Worm (Caenorhabditis elegans): ENCODE data around the gene lin-8.

- no peak for TF ChIP-seq aly-2 (tag; optimal IDR thresholded peaks at IDR 0.05)
- no peak for TF ChIP-seq daf-16 (GFP tag; optimal IDR thresholded peaks at IDR 0.05)
- no peak for TF ChIP-seq daf-16 (tag; optimal IDR thresholded peaks at IDR 0.05)
Measured at ce11 chrII:3067896-3068295, 11.3 kb downstream of the lin-8 start.
